Worm (Caenorhabditis elegans): ENCODE data around the gene stg-2.

Gene stg-2

ce11 chrX:8643817-8644216 lies at the start of gene stg-2:
Gene stg-2, minus strand, starts transcription at chrX:8643917.
- TF ChIP-seq flt-1 (GFP tag; IDR thresholded peaks at IDR 0.05) (no peak), ref-1 (GFP tag; conservative IDR thresholded peaks at IDR 0.05) (no peak), ztf-23 (GFP tag; IDR thresholded peaks at IDR 0.05) (no peak), tab-1 (GFP tag; IDR thresholded peaks at IDR 0.05) (no peak), T22C8.4 (GFP tag; IDR thresholded peaks at IDR 0.05) (no peak), klf-2 (GFP tag; conservative IDR thresholded peaks at IDR 0.05) (no peak), ztf-29 (GFP tag; IDR thresholded peaks at IDR 0.05) (no peak), cog-1 (tag; optimal IDR thresholded peaks at IDR 0.05) (no peak), med-1 (GFP tag; optimal IDR thresholded peaks at IDR 0.05; ENCODE audit: insufficient read depth) (no peak)

ce11 chrX:8681600-8681999 lies 37.9 kb upstream of the stg-2 start, which contains the start of gene K09E2.1:
Gene K09E2.1, plus strand, starts transcription at chrX:8681900.
- no peak for TF ChIP-seq med-1 (GFP tag; optimal IDR thresholded peaks at IDR 0.05; ENCODE audit: insufficient read depth)
- no peak for TF ChIP-seq flt-1 (GFP tag; IDR thresholded peaks at IDR 0.05)
- TF ChIP-seq ref-1 (GFP tag; conservative IDR thresholded peaks at IDR 0.05) = no peak
- TF ChIP-seq ztf-23 (GFP tag; IDR thresholded peaks at IDR 0.05) = no peak
- TF ChIP-seq klf-2 (GFP tag; conservative IDR thresholded peaks at IDR 0.05) = no peak
- TF ChIP-seq tab-1 (GFP tag; IDR thresholded peaks at IDR 0.05) = no peak
- no peak for TF ChIP-seq T22C8.4 (GFP tag; IDR thresholded peaks at IDR 0.05)
- TF ChIP-seq cog-1 (tag; optimal IDR thresholded peaks at IDR 0.05) = no peak
- no peak for TF ChIP-seq ztf-29 (GFP tag; IDR thresholded peaks at IDR 0.05)

DNA sequence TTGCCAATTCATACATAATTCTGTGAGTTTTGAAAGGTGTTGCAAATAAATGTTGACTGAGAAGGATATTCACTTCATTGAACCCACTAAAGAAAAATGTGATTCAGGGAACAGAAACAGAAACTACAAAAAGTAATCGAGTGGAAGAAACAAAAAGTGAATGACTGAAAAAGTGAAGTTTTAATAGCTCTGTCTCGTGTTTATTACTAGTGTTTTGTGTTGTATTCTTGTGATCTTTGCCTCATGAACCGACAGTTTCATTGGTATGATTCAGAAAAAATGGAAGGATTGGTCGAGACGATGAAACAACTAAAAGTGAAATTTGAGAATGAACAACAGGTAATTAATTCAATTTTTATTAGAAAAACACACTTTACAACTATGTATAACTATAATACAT lies 34.2 kb upstream of the stg-2 start:
- TF ChIP-seq klf-2 (GFP tag; conservative IDR thresholded peaks at IDR 0.05) = no peak
- TF ChIP-seq ref-1 (GFP tag; conservative IDR thresholded peaks at IDR 0.05) = no peak
- TF ChIP-seq med-1 (GFP tag; optimal IDR thresholded peaks at IDR 0.05; ENCODE audit: insufficient read depth) = no peak
- no peak for TF ChIP-seq T22C8.4 (GFP tag; IDR thresholded peaks at IDR 0.05)
- no peak for TF ChIP-seq ztf-29 (GFP tag; IDR thresholded peaks at IDR 0.05)
- TF ChIP-seq cog-1 (tag; optimal IDR thresholded peaks at IDR 0.05) = no peak
- no peak for TF ChIP-seq tab-1 (GFP tag; IDR thresholded peaks at IDR 0.05)
- TF ChIP-seq ztf-23 (GFP tag; IDR thresholded peaks at IDR 0.05) = no peak
- TF ChIP-seq flt-1 (GFP tag; IDR thresholded peaks at IDR 0.05) = no peak

DNA sequence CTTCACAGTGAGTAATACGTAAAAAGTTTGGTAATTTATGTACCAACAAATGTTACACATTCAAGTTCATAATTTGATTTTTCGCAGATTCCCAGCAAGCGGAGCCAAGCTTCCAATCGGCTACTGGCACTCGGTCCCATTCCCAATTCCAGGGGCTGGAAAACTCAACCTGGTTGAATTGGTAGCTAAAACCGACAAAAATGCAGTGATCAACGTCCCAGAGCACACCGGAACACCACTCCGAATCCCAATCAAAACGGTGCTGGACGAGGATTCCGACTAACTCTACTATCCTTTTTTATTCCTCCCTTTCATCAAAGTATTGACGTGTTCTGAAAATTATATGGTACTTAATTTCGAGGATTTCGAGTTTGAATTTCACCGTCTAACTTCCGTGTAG lies 33.6 kb upstream of the stg-2 start:
- TF ChIP-seq ref-1 (GFP tag; conservative IDR thresholded peaks at IDR 0.05) = no peak
- no peak for TF ChIP-seq tab-1 (GFP tag; IDR thresholded peaks at IDR 0.05)
- TF ChIP-seq ztf-29 (GFP tag; IDR thresholded peaks at IDR 0.05) = no peak
- TF ChIP-seq flt-1 (GFP tag; IDR thresholded peaks at IDR 0.05) = no peak
- TF ChIP-seq T22C8.4 (GFP tag; IDR thresholded peaks at IDR 0.05) = no peak
- no peak for TF ChIP-seq klf-2 (GFP tag; conservative IDR thresholded peaks at IDR 0.05)
- no peak for TF ChIP-seq med-1 (GFP tag; optimal IDR thresholded peaks at IDR 0.05; ENCODE audit: insufficient read depth)
- no peak for TF ChIP-seq cog-1 (tag; optimal IDR thresholded peaks at IDR 0.05)
- TF ChIP-seq ztf-23 (GFP tag; IDR thresholded peaks at IDR 0.05) = no peak

ce11 chrX:8676088-8676779 lies 32.5 kb upstream of the stg-2 start:
- TF ChIP-seq ref-1 (GFP tag; conservative IDR thresholded peaks at IDR 0.05) = no peak
- no peak for TF ChIP-seq cog-1 (tag; optimal IDR thresholded peaks at IDR 0.05)
- no peak for TF ChIP-seq klf-2 (GFP tag; conservative IDR thresholded peaks at IDR 0.05)
- no peak for TF ChIP-seq ztf-23 (GFP tag; IDR thresholded peaks at IDR 0.05)
- TF ChIP-seq T22C8.4 (GFP tag; IDR thresholded peaks at IDR 0.05) = no peak
- TF ChIP-seq flt-1 (GFP tag; IDR thresholded peaks at IDR 0.05) = no peak
- no peak for TF ChIP-seq ztf-29 (GFP tag; IDR thresholded peaks at IDR 0.05)
- no peak for TF ChIP-seq tab-1 (GFP tag; IDR thresholded peaks at IDR 0.05)
- no peak for TF ChIP-seq med-1 (GFP tag; optimal IDR thresholded peaks at IDR 0.05; ENCODE audit: insufficient read depth)

DNA sequence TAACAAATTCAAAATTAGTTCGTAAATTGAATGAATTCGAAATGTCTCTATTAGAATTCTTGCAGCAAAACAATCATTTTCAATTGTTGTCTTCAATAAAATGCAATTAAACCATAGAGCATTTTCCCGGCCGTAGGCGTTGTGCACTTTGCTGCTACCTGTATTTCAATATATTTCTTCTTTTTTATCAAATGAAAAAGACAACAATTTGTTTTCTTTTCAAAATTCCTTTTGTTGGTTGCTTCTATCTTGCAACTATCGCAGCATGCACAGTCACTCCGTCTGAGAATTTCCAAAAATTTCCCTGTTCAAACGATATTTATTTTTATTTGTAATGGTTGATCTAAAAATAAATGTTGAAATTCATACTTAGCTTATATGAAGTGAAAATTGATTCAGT lies 31.4 kb upstream of the stg-2 start:
- no peak for TF ChIP-seq tab-1 (GFP tag; IDR thresholded peaks at IDR 0.05)
- no peak for TF ChIP-seq ztf-23 (GFP tag; IDR thresholded peaks at IDR 0.05)
- no peak for TF ChIP-seq T22C8.4 (GFP tag; IDR thresholded peaks at IDR 0.05)

- TF ChIP-seq ref-1 (GFP tag; conservative IDR thresholded peaks at IDR 0.05) (no peak), flt-1 (GFP tag; IDR thresholded peaks at IDR 0.05) (no peak), cog-1 (tag; optimal IDR thresholded peaks at IDR 0.05) (no peak), ztf-23 (GFP tag; IDR thresholded peaks at IDR 0.05) (no peak), klf-2 (GFP tag; conservative IDR thresholded peaks at IDR 0.05) (no peak), med-1 (GFP tag; optimal IDR thresholded peaks at IDR 0.05; ENCODE audit: insufficient read depth) (no peak), tab-1 (GFP tag; IDR thresholded peaks at IDR 0.05) (no peak), T22C8.4 (GFP tag; IDR thresholded peaks at IDR 0.05) (no peak), ztf-29 (GFP tag; IDR thresholded peaks at IDR 0.05) (no peak)
These were observed 30.8 kb upstream of the stg-2 start for ce11 chrX:8674514-8674913.

ce11 chrX:8672760-8673159 lies 29.0 kb upstream of the stg-2 start, which contains the start of the genes K09E2.2 and K09E2.3:
Gene K09E2.2, plus strand, starts transcription at chrX:8673060.
Gene K09E2.3, plus strand, starts transcription at chrX:8673084.
- TF ChIP-seq ref-1 (GFP tag; conservative IDR thresholded peaks at IDR 0.05) = no peak
- TF ChIP-seq flt-1 (GFP tag; IDR thresholded peaks at IDR 0.05) = no peak
- no peak for TF ChIP-seq ztf-29 (GFP tag; IDR thresholded peaks at IDR 0.05)

ce11 chrX:8662452-8662851 lies 18.7 kb upstream of the stg-2 start:
- no peak for TF ChIP-seq klf-2 (GFP tag; conservative IDR thresholded peaks at IDR 0.05)
- TF ChIP-seq tab-1 (GFP tag; IDR thresholded peaks at IDR 0.05) = no peak
- TF ChIP-seq T22C8.4 (GFP tag; IDR thresholded peaks at IDR 0.05) = no peak
- no peak for TF ChIP-seq ztf-23 (GFP tag; IDR thresholded peaks at IDR 0.05)
- no peak for TF ChIP-seq ztf-29 (GFP tag; IDR thresholded peaks at IDR 0.05)
- TF ChIP-seq flt-1 (GFP tag; IDR thresholded peaks at IDR 0.05) = no peak
- no peak for TF ChIP-seq med-1 (GFP tag; optimal IDR thresholded peaks at IDR 0.05; ENCODE audit: insufficient read depth)
- TF ChIP-seq cog-1 (tag; optimal IDR thresholded peaks at IDR 0.05) = no peak
- no peak for TF ChIP-seq ref-1 (GFP tag; conservative IDR thresholded peaks at IDR 0.05)

- TF ChIP-seq tab-1 (GFP tag; IDR thresholded peaks at IDR 0.05) = no peak
- no peak for TF ChIP-seq ztf-29 (GFP tag; IDR thresholded peaks at IDR 0.05)
- no peak for TF ChIP-seq flt-1 (GFP tag; IDR thresholded peaks at IDR 0.05)
- no peak for TF ChIP-seq ztf-23 (GFP tag; IDR thresholded peaks at IDR 0.05)
- no peak for TF ChIP-seq ref-1 (GFP tag; conservative IDR thresholded peaks at IDR 0.05)
- no peak for TF ChIP-seq T22C8.4 (GFP tag; IDR thresholded peaks at IDR 0.05)
- TF ChIP-seq med-1 (GFP tag; optimal IDR thresholded peaks at IDR 0.05; ENCODE audit: insufficient read depth) = no peak
- TF ChIP-seq klf-2 (GFP tag; conservative IDR thresholded peaks at IDR 0.05) = no peak
- TF ChIP-seq cog-1 (tag; optimal IDR thresholded peaks at IDR 0.05) = no peak
These were observed 17.2 kb upstream of the stg-2 start for ce11 chrX:8660909-8661308.

All from whole organism, midembryonic.